Worm (Caenorhabditis elegans): ENCODE measurements around the gene C18D11.10.

Gene C18D11.10

DNA sequence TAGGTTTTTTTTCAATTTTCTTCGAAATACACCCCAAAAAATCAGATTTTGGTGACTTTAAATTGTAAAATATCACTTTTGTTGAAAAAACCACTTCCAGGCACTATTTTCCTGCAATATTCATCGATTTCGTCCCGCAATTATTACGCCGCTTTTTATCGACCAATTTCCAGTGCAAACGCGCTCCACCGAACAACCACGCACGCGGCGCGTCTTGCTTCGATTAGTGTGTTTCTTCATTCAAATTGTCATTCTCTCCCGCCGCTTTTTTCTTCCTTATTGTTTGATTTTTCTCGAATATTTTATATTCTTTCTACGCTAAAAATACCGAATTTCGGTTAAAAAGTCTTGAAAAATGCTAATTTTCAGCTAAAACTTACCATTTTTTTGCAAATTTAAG, 18.1 kb downstream of the C18D11.10 start (continued):
- no peak for TF ChIP-seq pax-3 (tag; optimal IDR thresholded peaks at IDR 0.05)
- no peak for TF ChIP-seq grh-1 (GFP tag; IDR thresholded peaks at IDR 0.05)
- TF ChIP-seq hlh-4 (tag; optimal IDR thresholded peaks at IDR 0.05) = no peak
- TF ChIP-seq C34B4.2 (tag; optimal IDR thresholded peaks at IDR 0.05) = no peak
- no peak for TF ChIP-seq ceh-63 (GFP tag; optimal IDR thresholded peaks at IDR 0.05)
- no peak; the same call in 1 of the 2 replicates for TF ChIP-seq ceh-88 (GFP tag; IDR thresholded peaks at IDR 0.05)
- TF ChIP-seq mep-1 (tag; optimal IDR thresholded peaks at IDR 0.05) = peak; percentile 49
- peak; percentile 38 for TF ChIP-seq swsn-7 (tag; optimal IDR thresholded peaks at IDR 0.05)
- TF ChIP-seq efl-3 (GFP tag; optimal IDR thresholded peaks at IDR 0.05) = no peak
- no peak for TF ChIP-seq Y116A8C.19 (tag; optimal IDR thresholded peaks at IDR 0.05; ENCODE audit: borderline replicate concordance)
- peak; percentile 34 for TF ChIP-seq fos-1 (tag; optimal IDR thresholded peaks at IDR 0.05)
- TF ChIP-seq ets-5 (GFP tag; IDR thresholded peaks at IDR 0.05) = no peak
- TF ChIP-seq ceh-90 (tag; optimal IDR thresholded peaks at IDR 0.05) = no peak
- no peak for TF ChIP-seq ama-1 (optimal IDR thresholded peaks at IDR 0.05)
- no peak for TF ChIP-seq mab-9 (GFP tag; IDR thresholded peaks at IDR 0.05)
- TF ChIP-seq nhr-47 (tag; optimal IDR thresholded peaks at IDR 0.05) = peak; percentile 56
- TF ChIP-seq hlh-17 (GFP tag; optimal IDR thresholded peaks at IDR 0.05; ENCODE audit: borderline replicate concordance) = no peak
- no peak for TF ChIP-seq unc-30 (tag; optimal IDR thresholded peaks at IDR 0.05)
- TF ChIP-seq unc-130 (tag; optimal IDR thresholded peaks at IDR 0.05) = peak; percentile 84
- no peak for TF ChIP-seq nhr-85 (tag)
- no peak for TF ChIP-seq ces-1 (GFP tag; optimal IDR thresholded peaks at IDR 0.05)
- TF ChIP-seq lin-14 (GFP tag; optimal IDR thresholded peaks at IDR 0.05) = peak; percentile 78
- peak; percentile 76 for TF ChIP-seq lin-15B (tag; optimal IDR thresholded peaks at IDR 0.05)
- TF ChIP-seq xbp-1 (tag; optimal IDR thresholded peaks at IDR 0.05) = peak; percentile 47
- peak; percentile 30 for TF ChIP-seq nhr-20 (tag; optimal IDR thresholded peaks at IDR 0.05)
- TF ChIP-seq hpl-2 (GFP tag; optimal IDR thresholded peaks at IDR 0.05) = no peak
- TF ChIP-seq nhr-84 (tag; optimal IDR thresholded peaks at IDR 0.05) = no peak
- peak; percentile 69 for TF ChIP-seq F16B12.6 (tag; optimal IDR thresholded peaks at IDR 0.05)
- TF ChIP-seq unc-62 (GFP tag; optimal IDR thresholded peaks at IDR 0.05) = no peak
- peak; percentile 42 for TF ChIP-seq snpc-4 (tag; optimal IDR thresholded peaks at IDR 0.05)
- TF ChIP-seq dsc-1 (tag; optimal IDR thresholded peaks at IDR 0.05) = peak; percentile 55
- no peak for TF ChIP-seq irx-1 (tag; optimal IDR thresholded peaks at IDR 0.05)
- no peak for TF ChIP-seq sox-4 (tag; optimal IDR thresholded peaks at IDR 0.05)
- no peak for TF ChIP-seq aha-1 (tag; optimal IDR thresholded peaks at IDR 0.05)
- peak; percentile 86 for TF ChIP-seq skn-1 (tag; optimal IDR thresholded peaks at IDR 0.05)
- TF ChIP-seq egl-13 (tag; optimal IDR thresholded peaks at IDR 0.05) = no peak
- no peak for TF ChIP-seq elt-2 (tag; optimal IDR thresholded peaks at IDR 0.05)
- peak; percentile 41; the same call in 1 of the 2 replicates for TF ChIP-seq isw-1 (GFP tag; IDR thresholded peaks at IDR 0.05)
- TF ChIP-seq lin-35 (GFP tag; optimal IDR thresholded peaks at IDR 0.05) = peak; percentile 72 to 78
- no peak for TF ChIP-seq ztf-4 (tag; optimal IDR thresholded peaks at IDR 0.05)
- peak; percentile 65 for TF ChIP-seq blmp-1 (tag; optimal IDR thresholded peaks at IDR 0.05)
- TF ChIP-seq nhr-237 (tag; optimal IDR thresholded peaks at IDR 0.05) = no peak
- TF ChIP-seq lin-39 (tag; optimal IDR thresholded peaks at IDR 0.05) = no peak
- no peak for TF ChIP-seq lir-3 (tag; optimal IDR thresholded peaks at IDR 0.05; ENCODE audit: poor library complexity)
- no peak for TF ChIP-seq nhr-28 (tag; optimal IDR thresholded peaks at IDR 0.05)
- TF ChIP-seq efl-1 (optimal IDR thresholded peaks at IDR 0.05) = peak; percentile 52 to 71
- TF ChIP-seq efl-1 (GFP tag; optimal IDR thresholded peaks at IDR 0.05 in 1 of 2) = peak; percentile 74 to 96
- no peak for TF ChIP-seq tlp-1 (tag; optimal IDR thresholded peaks at IDR 0.05)
- peak; percentile 58 for TF ChIP-seq nhr-71 (tag; optimal IDR thresholded peaks at IDR 0.05)
- TF ChIP-seq nhr-19 (GFP tag; conservative IDR thresholded peaks at IDR 0.05) = no peak
- peak; percentile 6 for TF ChIP-seq unc-86 (tag; optimal IDR thresholded peaks at IDR 0.05)
- no peak for TF ChIP-seq sup-37 (GFP tag; optimal IDR thresholded peaks at IDR 0.05)
- TF ChIP-seq ceh-8 (GFP tag; optimal IDR thresholded peaks at IDR 0.05) = no peak
- TF ChIP-seq mef-2 (tag; optimal IDR thresholded peaks at IDR 0.05) = no peak
- no peak for TF ChIP-seq nhr-11 (tag; optimal IDR thresholded peaks at IDR 0.05)
